Fruit fly (Drosophila melanogaster) whole organism, wandering third instar larva: ENCODE data around the gene CenG1A.

Source experiments
- Abd-B ChIP-seq: fragments of >200 bp; optimal IDR thresholded peaks from 2 replicates; lab custom pipeline; 2017; ENCODE audit warnings: missing biosample characterization, missing genetic modification characterization
- CG32264 ChIP-seq: fragments of 200-800 bp; sonication (Bioruptor generic); optimal IDR thresholded peaks from 2 replicates; lab custom pipeline; 2016; ENCODE audit warnings: missing biosample characterization, missing genetic modification characterization
- CG9705 ChIP-seq: fragments of 200-800 bp; sonication (Bioruptor generic); optimal IDR thresholded peaks from 2 replicates; lab custom pipeline; 2018; ENCODE audit warnings: missing biosample characterization, mild to moderate bottlenecking, missing genetic modification characterization
- Dfd ChIP-seq: fragments of >200 bp; optimal IDR thresholded peaks from 2 replicates; lab custom pipeline; 2017; ENCODE audit warnings: missing biosample characterization, missing genetic modification characterization
- HLH106 ChIP-seq: fragments of 200-800 bp; optimal IDR thresholded peaks from 3 replicates; lab custom pipeline; 2019; ENCODE audit warnings: missing biosample characterization, mild to moderate bottlenecking, missing genetic modification characterization, moderate library complexity
- Hnf4 ChIP-seq: fragments of 200-800 bp; sonication (Bioruptor generic); optimal IDR thresholded peaks from 2 replicates; lab custom pipeline; 2016; ENCODE audit warnings: missing biosample characterization, mild to moderate bottlenecking, missing genetic modification characterization
- Hr83 ChIP-seq: fragments of 200-300 bp; sonication (Bioruptor generic); optimal IDR thresholded peaks from 2 replicates; lab custom pipeline; 2016; ENCODE audit warnings: missing biosample characterization, mild to moderate bottlenecking, missing genetic modification characterization, moderate library complexity; ENCODE audit not compliant: poor library complexity, severe bottlenecking
- Jra ChIP-seq: sonication (Bioruptor generic); optimal IDR thresholded peaks from 2 replicates; lab custom pipeline; 2016; ENCODE audit warnings: missing biosample characterization, missing genetic modification characterization
- Mio ChIP-seq: sonication (Bioruptor generic); optimal IDR thresholded peaks from 2 replicates; lab custom pipeline; 2016; ENCODE audit warnings: missing biosample characterization, missing genetic modification characterization
- Myc ChIP-seq: fragments of >200 bp; optimal IDR thresholded peaks from 2 replicates; lab custom pipeline; 2017
- N ChIP-seq: fragments of >200 bp; optimal IDR thresholded peaks from 2 replicates; lab custom pipeline; 2018; ENCODE audit warnings: missing biosample characterization, missing external identifiers, missing genetic modification characterization
- OdsH ChIP-seq: fragments of 200-800 bp; sonication (Bioruptor generic); optimal IDR thresholded peaks from 2 replicates; lab custom pipeline; 2016; ENCODE audit warnings: missing biosample characterization, mild to moderate bottlenecking, missing genetic modification characterization
- Rel ChIP-seq, 2 experiments: fragments of 200-800 bp; sonication (Bioruptor generic) in 1 of 2; optimal IDR thresholded peaks; 2 replicates in 1 of 2; 3 replicates in 1 of 2; lab custom pipeline; 2016 to 2019; ENCODE audit warnings: mild to moderate bottlenecking in 2 of 2, missing biosample characterization in 2 of 2, missing genetic modification characterization in 2 of 2, moderate library complexity in 1 of 2
- Vsx2 ChIP-seq: fragments of 200-300, 225-300 bp; sonication (Bioruptor generic); optimal IDR thresholded peaks from 2 replicates; lab custom pipeline; 2018; ENCODE audit warnings: missing biosample characterization, missing genetic modification characterization; ENCODE audit not compliant: partially characterized antibody
- br ChIP-seq: fragments of 200-800 bp; sonication (Bioruptor generic); optimal IDR thresholded peaks from 2 replicates; lab custom pipeline; 2016; ENCODE audit warnings: missing biosample characterization, missing genetic modification characterization
- brk ChIP-seq: fragments of 200-800 bp; sonication (Bioruptor generic); optimal IDR thresholded peaks from 2 replicates; lab custom pipeline; 2016; ENCODE audit warnings: missing biosample characterization, mild to moderate bottlenecking, missing genetic modification characterization
- dl ChIP-seq, 2 experiments: fragments of 175-275, 200-275 bp in 1 of 2; fragments of 200-275 bp in 1 of 2; sonication (Bioruptor generic); optimal IDR thresholded peaks; lab custom pipeline; 2018; ENCODE audit warnings: mild to moderate bottlenecking in 2 of 2, missing biosample characterization in 2 of 2, missing genetic modification characterization in 2 of 2, moderate library complexity in 2 of 2; ENCODE audit not compliant: partially characterized antibody in 2 of 2, insufficient read depth in 1 of 2
- dmrt93B ChIP-seq: fragments of 200-800 bp; sonication (Bioruptor generic); optimal IDR thresholded peaks from 2 replicates; lab custom pipeline; 2018; ENCODE audit warnings: missing biosample characterization, mild to moderate bottlenecking, missing genetic modification characterization
- dsf ChIP-seq: sonication (Bioruptor generic); optimal IDR thresholded peaks from 2 replicates; lab custom pipeline; 2016; ENCODE audit warnings: missing biosample characterization, missing genetic modification characterization, borderline replicate concordance
- foxo ChIP-seq, 2 experiments: fragments of 200-800 bp; sonication (Bioruptor generic); optimal IDR thresholded peaks; 2 replicates in 1 of 2; 3 replicates in 1 of 2; lab custom pipeline; 2016 to 2017; ENCODE audit warnings: missing biosample characterization in 2 of 2, missing genetic modification characterization in 2 of 2
- fru ChIP-seq: fragments of 200-800 bp; sonication (Bioruptor generic); optimal IDR thresholded peaks from 3 replicates; lab custom pipeline; 2016; ENCODE audit warnings: missing biosample characterization, mild to moderate bottlenecking, missing genetic modification characterization
- h ChIP-seq: fragments of 200-800 bp; sonication (Bioruptor generic); optimal IDR thresholded peaks from 3 replicates; lab custom pipeline; 2016; ENCODE audit warnings: missing biosample characterization, mild to moderate bottlenecking, missing genetic modification characterization
- jim ChIP-seq: fragments of 175-275, 200-325 bp; sonication (Bioruptor generic); optimal IDR thresholded peaks from 2 replicates; lab custom pipeline; 2016; ENCODE audit warnings: missing biosample characterization, mild to moderate bottlenecking, missing genetic modification characterization
- lola ChIP-seq: fragments of >200 bp; optimal IDR thresholded peaks from 2 replicates; lab custom pipeline; 2017; ENCODE audit warnings: missing biosample characterization, missing genetic modification characterization
- pan ChIP-seq: fragments of >200 bp; optimal IDR thresholded peaks from 2 replicates; lab custom pipeline; 2017
- psq ChIP-seq: fragments of 200-800 bp; sonication (Bioruptor generic); optimal IDR thresholded peaks from 3 replicates; lab custom pipeline; 2017; ENCODE audit warnings: missing biosample characterization, mild to moderate bottlenecking, missing genetic modification characterization, moderate library complexity
- rgr ChIP-seq: fragments of 200-800 bp; sonication (Bioruptor generic); optimal IDR thresholded peaks from 3 replicates; lab custom pipeline; 2016; ENCODE audit warnings: missing biosample characterization, mild to moderate bottlenecking, missing genetic modification characterization
- sage ChIP-seq: fragments of 200-800 bp; sonication (Bioruptor generic); optimal IDR thresholded peaks from 2 replicates; lab custom pipeline; 2016; ENCODE audit warnings: missing biosample characterization, mild to moderate bottlenecking, missing genetic modification characterization
- tai ChIP-seq: sonication (Bioruptor generic); optimal IDR thresholded peaks from 2 replicates; lab custom pipeline; 2016; ENCODE audit warnings: missing biosample characterization, missing genetic modification characterization
- usp ChIP-seq: fragments of >200 bp; optimal IDR thresholded peaks from 2 replicates; lab custom pipeline; 2017; ENCODE audit warnings: missing biosample characterization, missing genetic modification characterization
- woc ChIP-seq: sonication (Bioruptor generic); optimal IDR thresholded peaks from 2 replicates; lab custom pipeline; 2016; ENCODE audit warnings: missing biosample characterization, mild to moderate bottlenecking, missing genetic modification characterization

CenG1A gene

dm6 chr2L:13846239-13846802 lies 11.0 kb downstream of the CenG1A start, which contains the start of gene CG7916:
Gene CG7916, plus strand, starts transcription at chr2L:13846752.
- TF ChIP-seq h (GFP tag; lab: Kevin White, UChicago), result peak; percentile 27
- TF ChIP-seq br (GFP tag; lab: Kevin White, UChicago), result no peak
- no peak for TF ChIP-seq CG32264 (GFP tag; lab: Kevin White, UChicago)
- TF ChIP-seq jim (GFP tag; lab: Kevin White, UChicago), result no peak
- TF ChIP-seq N (GFP tag; lab: Kevin White, UChicago), result no peak

- TF ChIP-seq N (GFP tag; lab: Kevin White, UChicago), result no peak
- TF ChIP-seq Vsx2 (GFP tag; lab: Kevin White, UChicago), result peak; percentile 3
- no peak for TF ChIP-seq dmrt93B (GFP tag; lab: Kevin White, UChicago)
- no peak for TF ChIP-seq Jra (GFP tag; lab: Kevin White, UChicago)
- TF ChIP-seq Hnf4 (GFP tag; lab: Kevin White, UChicago), result no peak
- TF ChIP-seq Rel (GFP tag; optimal IDR thresholded peaks at IDR 0.05; lab: Kevin White, UChicago), result no peak
- peak; percentile 70 for TF ChIP-seq Rel (tag; optimal IDR thresholded peaks at IDR 0.05; lab: Kevin White, UChicago)
- TF ChIP-seq dl (GFP tag; optimal IDR thresholded peaks at IDR 0.05; lab: Kevin White, UChicago; ENCODE audit: insufficient read depth in 1 of 2, partially characterized antibody in 2 of 2), result no peak
These were observed 12.3 kb downstream of the CenG1A start, which contains the start of gene CG7953 for dm6 chr2L:13847625-13848024. Gene CG7953, plus strand, starts transcription at chr2L:13847925.

- TF ChIP-seq Mio (no peak), OdsH (GFP tag; lab: Kevin White, UChicago) (no peak), foxo (GFP tag; optimal IDR thresholded peaks at IDR 0.05; lab: Kevin White, UChicago) (no peak), Dfd (GFP tag; lab: Kevin White, UChicago) (no peak), sage (no peak), usp (no peak), Rel (GFP tag; optimal IDR thresholded peaks at IDR 0.05; lab: Kevin White, UChicago) (no peak), Rel (tag; optimal IDR thresholded peaks at IDR 0.05; lab: Kevin White, UChicago) (no peak), brk (GFP tag; lab: Kevin White, UChicago) (no peak), br (GFP tag; lab: Kevin White, UChicago) (no peak), Hr83 (GFP tag; lab: Kevin White, UChicago) (no peak), h (GFP tag; lab: Kevin White, UChicago) (no peak), psq (GFP tag; lab: Kevin White, UChicago) (no peak), HLH106 (tag; lab: Kevin White, UChicago) (no peak), rgr (no peak), dsf (GFP tag; lab: Kevin White, UChicago) (no peak), lola (GFP tag; lab: Kevin White, UChicago) (no peak), Abd-B (GFP tag; lab: Kevin White, UChicago) (no peak), Jra (GFP tag; lab: Kevin White, UChicago) (no peak), fru (GFP tag; lab: Kevin White, UChicago) (no peak)
- TF ChIP-seq, all 38 proteins: peak for 0
These were observed 13.8 kb downstream of the CenG1A start, which contains the start of gene CG7968 for dm6 chr2L:13849125-13849524. Gene CG7968, plus strand, starts transcription at chr2L:13849400.

DNA sequence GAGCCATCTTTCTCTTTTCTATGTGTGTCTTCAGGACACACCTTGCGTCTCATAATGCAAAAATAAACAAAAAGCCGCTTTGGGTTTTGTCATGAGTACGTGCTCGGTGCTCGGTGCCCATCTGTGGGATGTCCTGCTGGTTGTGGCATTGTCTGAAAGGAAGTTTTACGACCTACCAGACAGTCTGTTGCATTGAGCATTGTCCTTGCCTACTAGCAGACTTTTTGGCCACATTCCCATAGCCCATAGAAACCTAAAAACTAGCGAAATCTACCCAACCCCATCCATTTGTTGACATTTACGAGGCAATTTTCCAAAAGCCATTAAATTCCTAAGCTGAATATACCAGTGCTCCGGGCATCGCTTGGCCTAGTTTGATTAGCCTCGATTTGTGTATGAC lies 15.7 kb downstream of the CenG1A start:
- TF ChIP-seq Vsx2 (GFP tag; lab: Kevin White, UChicago), result no peak
- TF ChIP-seq jim (GFP tag; lab: Kevin White, UChicago), result no peak
- TF ChIP-seq pan (lab: Kevin White, UChicago), result no peak
- no peak for TF ChIP-seq dmrt93B (GFP tag; lab: Kevin White, UChicago)
- no peak for TF ChIP-seq woc
- no peak for TF ChIP-seq Rel (GFP tag; optimal IDR thresholded peaks at IDR 0.05; lab: Kevin White, UChicago)
- no peak for TF ChIP-seq Rel (tag; optimal IDR thresholded peaks at IDR 0.05; lab: Kevin White, UChicago)
- no peak for TF ChIP-seq Jra (GFP tag; lab: Kevin White, UChicago)

DNA sequence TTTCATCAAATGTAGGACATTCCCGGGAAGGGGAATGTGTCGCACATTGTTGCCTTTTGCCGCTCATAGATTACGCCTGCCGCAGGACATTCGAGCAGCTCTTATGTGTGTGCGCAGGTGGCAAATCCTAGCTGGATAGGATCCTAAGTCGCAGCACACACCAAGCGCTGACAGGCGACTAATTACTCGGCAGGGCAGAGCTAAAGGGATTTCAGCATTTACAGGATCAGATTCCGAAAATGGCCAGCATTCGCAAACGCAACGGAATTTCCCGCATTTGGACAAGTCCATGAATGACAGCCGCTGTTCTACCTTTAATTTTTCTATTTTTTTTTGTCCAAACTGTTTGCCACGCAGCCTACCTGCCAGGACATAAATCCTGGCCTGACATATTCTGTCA lies 32.3 kb downstream of the CenG1A start:
- TF ChIP-seq fru (GFP tag; lab: Kevin White, UChicago) (no peak), lola (GFP tag; lab: Kevin White, UChicago) (no peak), N (GFP tag; lab: Kevin White, UChicago) (no peak), Dfd (GFP tag; lab: Kevin White, UChicago) (no peak), OdsH (GFP tag; lab: Kevin White, UChicago) (no peak), CG9705 (GFP tag; lab: Kevin White, UChicago) (no peak), Myc (lab: Kevin White, UChicago) (no peak), dmrt93B (GFP tag; lab: Kevin White, UChicago) (no peak), dsf (GFP tag; lab: Kevin White, UChicago) (no peak), rgr (no peak), Jra (GFP tag; lab: Kevin White, UChicago) (no peak), tai (GFP tag; lab: Kevin White, UChicago) (no peak), woc (no peak), sage (no peak), brk (GFP tag; lab: Kevin White, UChicago) (no peak), pan (lab: Kevin White, UChicago) (no peak)
- TF ChIP-seq, all 38 proteins: peak for 0
